Worm (Caenorhabditis elegans) whole organism, mixed stage, embryonic: ENCODE data around the gene C46C2.3.
A peak's percentile ranks its signal among the peaks of the same experiment; 100 is the strongest.

Source experiments
- M03D4.4 ChIP-seq: sonication (generic microtip); optimal IDR thresholded peaks from 2 replicates; lab custom pipeline; 2017; ENCODE audit warnings: mild to moderate bottlenecking, missing genetic modification characterization, missing compliant biosample characterization
- bed-3 ChIP-seq: fragments of 200-800 bp; sonication (Bioruptor generic); optimal IDR thresholded peaks from 3 replicates; lab custom pipeline; 2018; ENCODE audit warnings: mild to moderate bottlenecking, missing genetic modification characterization, moderate library complexity, missing compliant biosample characterization
- blmp-1 ChIP-seq: fragments of 150-350 bp; optimal IDR thresholded peaks from 2 replicates; lab custom pipeline; 2014; ENCODE audit warnings: missing biosample characterization, missing genetic modification characterization
- ceh-39 ChIP-seq: fragments of 150-350 bp; optimal IDR thresholded peaks from 2 replicates; lab custom pipeline; 2014; ENCODE audit warnings: missing biosample characterization, missing genetic modification characterization
- ceh-43 ChIP-seq: fragments of 200-800 bp; sonication (Bioruptor generic); optimal IDR thresholded peaks from 2 replicates; lab custom pipeline; 2018; ENCODE audit warnings: mild to moderate bottlenecking, missing genetic modification characterization, moderate library complexity, missing compliant biosample characterization
- ceh-83 ChIP-seq: fragments of 200-800 bp; sonication (Bioruptor generic); optimal IDR thresholded peaks from 2 replicates; lab custom pipeline; 2018; ENCODE audit warnings: mild to moderate bottlenecking, missing genetic modification characterization, missing compliant biosample characterization
- ces-1 ChIP-seq: fragments of 150-350 bp; optimal IDR thresholded peaks from 2 replicates; lab custom pipeline; 2014; ENCODE audit warnings: missing biosample characterization, missing genetic modification reagents, missing genetic modification characterization
- cnd-1 ChIP-seq: fragments of 200-800 bp; sonication (Bioruptor generic); optimal IDR thresholded peaks from 2 replicates; lab custom pipeline; 2018; ENCODE audit warnings: mild to moderate bottlenecking, missing genetic modification characterization, missing compliant biosample characterization
- drap-1 ChIP-seq: fragments of 200-800 bp; sonication (Bioruptor generic); optimal IDR thresholded peaks from 3 replicates; lab custom pipeline; 2018; ENCODE audit warnings: mild to moderate bottlenecking, missing genetic modification characterization, missing compliant biosample characterization
- elt-1 ChIP-seq: sonication (generic microtip); optimal IDR thresholded peaks from 2 replicates; lab custom pipeline; 2017; ENCODE audit warnings: missing genetic modification characterization, mild to moderate bottlenecking, missing compliant biosample characterization, antibody characterized with exemption, moderate library complexity, borderline replicate concordance; ENCODE audit not compliant: insufficient read depth
- elt-3 ChIP-seq: fragments of 150-350 bp; optimal IDR thresholded peaks from 2 replicates; lab custom pipeline; 2014; ENCODE audit warnings: missing biosample characterization, missing genetic modification characterization
- flh-1 ChIP-seq: fragments of 200-800 bp; sonication (Bioruptor generic); optimal IDR thresholded peaks from 2 replicates; lab custom pipeline; 2018; ENCODE audit warnings: mild to moderate bottlenecking, missing genetic modification characterization, moderate library complexity, missing compliant biosample characterization
- ham-2 ChIP-seq: fragments of 200-800 bp; sonication (Bioruptor generic); optimal IDR thresholded peaks from 2 replicates; lab custom pipeline; 2018; ENCODE audit warnings: mild to moderate bottlenecking, missing genetic modification characterization, missing compliant biosample characterization
- hlh-1 ChIP-seq: fragments of 150-350 bp; optimal IDR thresholded peaks from 2 replicates; lab custom pipeline; 2014; ENCODE audit warnings: missing biosample characterization, missing genetic modification reagents, missing genetic modification characterization
- lin-13 ChIP-seq: fragments of 150-350 bp; optimal IDR thresholded peaks from 2 replicates; lab custom pipeline; 2014; ENCODE audit warnings: missing biosample characterization, missing genetic modification characterization
- lin-32 ChIP-seq: fragments of 200-800 bp; sonication (Bioruptor generic); optimal IDR thresholded peaks from 2 replicates; lab custom pipeline; 2018; ENCODE audit warnings: mild to moderate bottlenecking, missing genetic modification characterization, missing compliant biosample characterization
- lsy-2 ChIP-seq: fragments of 150-350 bp; optimal IDR thresholded peaks from 2 replicates; lab custom pipeline; 2014; ENCODE audit warnings: missing biosample characterization, missing genetic modification characterization
- mab-5 ChIP-seq: fragments of 150-350 bp; optimal IDR thresholded peaks from 2 replicates; lab custom pipeline; 2014; ENCODE audit warnings: missing biosample characterization, missing genetic modification characterization
- mep-1 ChIP-seq: fragments of 150-350 bp; optimal IDR thresholded peaks from 2 replicates; lab custom pipeline; 2017; ENCODE audit warnings: missing biosample characterization, missing genetic modification reagents, missing genetic modification characterization, inconsistent platforms
- mls-2 ChIP-seq: sonication (generic microtip); optimal IDR thresholded peaks from 2 replicates; lab custom pipeline; 2016; ENCODE audit warnings: mild to moderate bottlenecking, missing genetic modification characterization, moderate library complexity, missing compliant biosample characterization
- nhr-12 ChIP-seq: fragments of 150-350 bp; optimal IDR thresholded peaks from 2 replicates; lab custom pipeline; 2014; ENCODE audit warnings: missing biosample characterization, missing genetic modification characterization
- nhr-2 ChIP-seq: fragments of 150-350 bp; optimal IDR thresholded peaks from 2 replicates; lab custom pipeline; 2014; ENCODE audit warnings: missing biosample characterization, missing genetic modification characterization
- nhr-237 ChIP-seq: fragments of 150-350 bp; optimal IDR thresholded peaks from 2 replicates; lab custom pipeline; 2014; ENCODE audit warnings: missing biosample characterization, missing genetic modification characterization
- nhr-28 ChIP-seq: fragments of 150-350 bp; optimal IDR thresholded peaks from 2 replicates; lab custom pipeline; 2014; ENCODE audit warnings: missing biosample characterization, missing genetic modification characterization
- nhr-76 ChIP-seq: sonication (generic microtip); optimal IDR thresholded peaks from 2 replicates; lab custom pipeline; 2017; ENCODE audit warnings: missing biosample characterization, missing genetic modification characterization
- pha-4 ChIP-seq: fragments of 150-350 bp; optimal IDR thresholded peaks from 2 replicates; lab custom pipeline; 2018; ENCODE audit warnings: missing biosample characterization, missing genetic modification reagents, missing genetic modification characterization
- sem-2 ChIP-seq: fragments of 200-800 bp; sonication (Bioruptor generic); optimal IDR thresholded peaks from 2 replicates; lab custom pipeline; 2018; ENCODE audit warnings: mild to moderate bottlenecking, missing genetic modification characterization, missing compliant biosample characterization
- snpc-4 ChIP-seq: fragments of 150-350 bp; optimal IDR thresholded peaks from 2 replicates; lab custom pipeline; 2014; ENCODE audit warnings: missing biosample characterization, missing genetic modification characterization
- sptf-1 ChIP-seq: sonication (generic microtip); optimal IDR thresholded peaks from 2 replicates; lab custom pipeline; 2017; ENCODE audit warnings: mild to moderate bottlenecking, missing genetic modification characterization, moderate library complexity, missing compliant biosample characterization
- tbx-8 ChIP-seq: fragments of 200-800 bp; sonication (Bioruptor generic); optimal IDR thresholded peaks from 2 replicates; lab custom pipeline; 2018; ENCODE audit warnings: mild to moderate bottlenecking, missing genetic modification characterization, moderate library complexity, missing compliant biosample characterization
- unc-120 ChIP-seq: sonication (generic microtip); optimal IDR thresholded peaks from 2 replicates; lab custom pipeline; 2017; ENCODE audit warnings: missing genetic modification characterization, missing compliant biosample characterization; ENCODE audit not compliant: poor library complexity, severe bottlenecking
- unc-39 ChIP-seq: fragments of 150-350 bp; optimal IDR thresholded peaks from 2 replicates; lab custom pipeline; 2014; ENCODE audit warnings: missing biosample characterization, missing genetic modification characterization
- unc-62 ChIP-seq: fragments of 150-350 bp; optimal IDR thresholded peaks from 2 replicates; lab custom pipeline; 2014; ENCODE audit warnings: missing biosample characterization, missing genetic modification reagents, missing genetic modification characterization
- zip-8 ChIP-seq: fragments of 150-350 bp; optimal IDR thresholded peaks from 2 replicates; lab custom pipeline; 2014; ENCODE audit warnings: missing biosample characterization, missing genetic modification characterization
- ztf-11 ChIP-seq: fragments of 150-350 bp; optimal IDR thresholded peaks from 2 replicates; lab custom pipeline; 2014; ENCODE audit warnings: missing biosample characterization, missing genetic modification characterization

Gene C46C2.3

ce11 chrIV:9266464-9266863 lies 41.5 kb downstream of the C46C2.3 start, which contains the start of gene Y11D7A.19:
Gene Y11D7A.19, minus strand, starts transcription at chrIV:9266564.
- TF ChIP-seq nhr-76 (tag; lab: Kevin White, UChicago): no peak
- no peak for TF ChIP-seq lin-13 (tag; lab: Kevin White, UChicago)
- TF ChIP-seq mab-5 (tag; lab: Kevin White, UChicago): no peak
- no peak for TF ChIP-seq nhr-28 (tag; lab: Kevin White, UChicago)
- TF ChIP-seq ham-2 (GFP tag; lab: Kevin White, UChicago): no peak
- no peak for TF ChIP-seq unc-39
- no peak for TF ChIP-seq nhr-12 (tag; lab: Kevin White, UChicago)
- TF ChIP-seq mls-2 (tag; lab: Kevin White, UChicago): no peak
- TF ChIP-seq sptf-1 (tag; lab: Kevin White, UChicago): no peak
- no peak for TF ChIP-seq ztf-11
- no peak for TF ChIP-seq tbx-8
- TF ChIP-seq flh-1 (GFP tag; lab: Kevin White, UChicago): no peak
- no peak for TF ChIP-seq ceh-39 (tag; lab: Kevin White, UChicago)
- TF ChIP-seq elt-3 (tag; lab: Kevin White, UChicago): no peak

ce11 chrIV:9267581-9267980 lies 42.7 kb downstream of the C46C2.3 start:
- TF ChIP-seq cnd-1 (tag; lab: Kevin White, UChicago) (peak; percentile 28), sem-2 (GFP tag; lab: Kevin White, UChicago) (no peak), nhr-2 (tag; lab: Kevin White, UChicago) (peak; percentile 74)

- TF ChIP-seq nhr-2 (tag; lab: Kevin White, UChicago) (no peak), elt-1 (tag; lab: Kevin White, UChicago) (no peak), ces-1 (GFP tag; lab: Kevin White, UChicago) (no peak), nhr-237 (tag; lab: Kevin White, UChicago) (no peak), ceh-39 (tag; lab: Kevin White, UChicago) (peak; percentile 27), hlh-1 (peak; percentile 11), sptf-1 (tag; lab: Kevin White, UChicago) (no peak), snpc-4 (tag; lab: Kevin White, UChicago) (no peak), mep-1 (tag; lab: Kevin White, UChicago) (peak; percentile 20), lin-32 (no peak), unc-62 (peak; percentile 46), sem-2 (GFP tag; lab: Kevin White, UChicago) (no peak), ham-2 (GFP tag; lab: Kevin White, UChicago) (peak; percentile 55), nhr-76 (tag; lab: Kevin White, UChicago) (no peak), lin-13 (tag; lab: Kevin White, UChicago) (peak; percentile 1), zip-8 (tag; lab: Kevin White, UChicago) (no peak), blmp-1 (tag; lab: Kevin White, UChicago) (no peak), mab-5 (tag; lab: Kevin White, UChicago) (no peak), M03D4.4 (tag; lab: Kevin White, UChicago) (peak; percentile 41), cnd-1 (tag; lab: Kevin White, UChicago) (peak; percentile 32), unc-120 (tag; lab: Kevin White, UChicago) (peak; percentile 7), pha-4 (tag; lab: Kevin White, UChicago) (no peak), lsy-2 (tag; lab: Kevin White, UChicago) (no peak), bed-3 (GFP tag; lab: Kevin White, UChicago) (no peak), flh-1 (GFP tag; lab: Kevin White, UChicago) (no peak), tbx-8 (peak; percentile 14), ceh-83 (peak; percentile 37), ztf-11 (peak; percentile 68), nhr-28 (tag; lab: Kevin White, UChicago) (no peak), unc-39 (no peak), mls-2 (tag; lab: Kevin White, UChicago) (no peak), elt-3 (tag; lab: Kevin White, UChicago) (no peak), drap-1 (GFP tag; lab: Kevin White, UChicago) (peak; percentile 22), ceh-43 (GFP tag; lab: Kevin White, UChicago) (no peak)
- TF ChIP-seq, all 35 proteins: peak for 13
Measured at ce11 chrIV:9268916-9269315, 44.0 kb downstream of the C46C2.3 start.
